Worm (Caenorhabditis elegans): ENCODE measurements around the gene F56D5.9.

- TF ChIP-seq fkh-10 (GFP tag; optimal IDR thresholded peaks at IDR 0.05) (no peak), ceh-82 (tag; optimal IDR thresholded peaks at IDR 0.05) (no peak), nhr-25 (tag; optimal IDR thresholded peaks at IDR 0.05; ENCODE audit: borderline replicate concordance, insufficient read depth) (no peak), unc-62 (GFP tag; optimal IDR thresholded peaks at IDR 0.05 in 1 of 2) (no peak), unc-62 (tag; optimal IDR thresholded peaks at IDR 0.05) (no peak)
Observed at ce11 chrIV:9422408-9422807, at the start of gene F56D5.9.

Measured in whole organism, L4 larva.